Worm (Caenorhabditis elegans) whole organism, L3 larva: ENCODE data around the gene C49F5.5.

Experiments used
- R02D3.7 ChIP-seq: fragments of 150-350 bp; optimal IDR thresholded peaks from 2 replicates; lab custom pipeline; 2014; ENCODE audit warnings: missing biosample characterization, missing genetic modification characterization
- ZK546.5 ChIP-seq: sonication (generic microtip); optimal IDR thresholded peaks from 2 replicates; lab custom pipeline; 2017; ENCODE audit warnings: missing biosample characterization, missing genetic modification characterization
- ama-1 ChIP-seq: fragments of 150-350 bp; optimal IDR thresholded peaks from 2 replicates; lab custom pipeline; 2018
- ceh-16 ChIP-seq: sonication (generic microtip); optimal IDR thresholded peaks from 2 replicates; lab custom pipeline; 2017; ENCODE audit warnings: missing biosample characterization, missing genetic modification characterization
- ceh-28 ChIP-seq: fragments of 150-350 bp; optimal IDR thresholded peaks from 2 replicates; lab custom pipeline; 2014; ENCODE audit warnings: missing biosample characterization, missing genetic modification reagents, missing genetic modification characterization
- ceh-82 ChIP-seq: fragments of 150-350 bp; optimal IDR thresholded peaks from 2 replicates; lab custom pipeline; 2014; ENCODE audit warnings: missing biosample characterization, missing genetic modification characterization
- daf-12 ChIP-seq: fragments of 150-350 bp; optimal IDR thresholded peaks from 2 replicates; lab custom pipeline; 2014; ENCODE audit warnings: missing biosample characterization, missing genetic modification reagents, missing genetic modification characterization
- egl-27 ChIP-seq: sonication (generic microtip); optimal IDR thresholded peaks from 4 replicates; lab custom pipeline; 2017; ENCODE audit warnings: missing biosample characterization, missing genetic modification reagents, missing genetic modification characterization
- elt-3 ChIP-seq, 3 experiments: fragments of 150-350 bp in 1 of 3; sonication (generic microtip) in 2 of 3; optimal IDR thresholded peaks; 2 replicates in 2 of 3; 4 replicates in 1 of 3; lab custom pipeline; 2014 to 2017; ENCODE audit warnings: missing biosample characterization in 3 of 3, missing genetic modification characterization in 3 of 3
- fkh-10 ChIP-seq: sonication (generic microtip); optimal IDR thresholded peaks from 2 replicates; lab custom pipeline; 2017; ENCODE audit warnings: missing biosample characterization, missing genetic modification reagents, missing genetic modification characterization
- fkh-2 ChIP-seq: fragments of 150-350 bp; optimal IDR thresholded peaks from 2 replicates; lab custom pipeline; 2014; ENCODE audit warnings: missing biosample characterization, missing genetic modification reagents, missing genetic modification characterization
- fos-1 ChIP-seq: fragments of 150-350 bp; optimal IDR thresholded peaks from 2 replicates; lab custom pipeline; 2014; ENCODE audit warnings: missing biosample characterization, missing genetic modification characterization
- hmg-11 ChIP-seq: sonication (generic microtip); optimal IDR thresholded peaks from 2 replicates; lab custom pipeline; 2016; ENCODE audit warnings: missing genetic modification characterization, missing compliant biosample characterization
- jun-1 ChIP-seq: fragments of 150-350 bp; optimal IDR thresholded peaks from 2 replicates; lab custom pipeline; 2014; ENCODE audit warnings: missing biosample characterization, missing genetic modification reagents, missing genetic modification characterization
- lin-39 ChIP-seq: fragments of 150-350 bp; optimal IDR thresholded peaks from 2 replicates; lab custom pipeline; 2018; ENCODE audit warnings: missing biosample characterization, missing genetic modification reagents, missing genetic modification characterization
- mdl-1 ChIP-seq: fragments of 150-350 bp; optimal IDR thresholded peaks from 2 replicates; lab custom pipeline; 2014; ENCODE audit warnings: missing biosample characterization, missing genetic modification characterization
- nfya-1 ChIP-seq: sonication (generic microtip); optimal IDR thresholded peaks from 2 replicates; lab custom pipeline; 2017; ENCODE audit warnings: missing genetic modification characterization, mild to moderate bottlenecking, missing compliant biosample characterization, antibody characterized with exemption, moderate library complexity; ENCODE audit not compliant: insufficient read depth
- nhr-11 ChIP-seq: fragments of 150-350 bp; optimal IDR thresholded peaks from 2 replicates; lab custom pipeline; 2014; ENCODE audit warnings: missing biosample characterization, missing genetic modification characterization
- nhr-12 ChIP-seq: fragments of 150-350 bp; optimal IDR thresholded peaks from 2 replicates; lab custom pipeline; 2014; ENCODE audit warnings: missing biosample characterization, missing genetic modification characterization
- nhr-23 ChIP-seq: fragments of 150-350 bp; optimal IDR thresholded peaks from 2 replicates; lab custom pipeline; 2014; ENCODE audit warnings: missing biosample characterization, missing genetic modification reagents, missing genetic modification characterization
- nhr-237 ChIP-seq: fragments of 150-350 bp; optimal IDR thresholded peaks from 2 replicates; lab custom pipeline; 2014; ENCODE audit warnings: missing biosample characterization, missing genetic modification characterization
- nhr-25 ChIP-seq: sonication (generic microtip); optimal IDR thresholded peaks from 2 replicates; lab custom pipeline; 2017; ENCODE audit warnings: missing biosample characterization, missing genetic modification characterization
- nhr-28 ChIP-seq: fragments of 150-350 bp; optimal IDR thresholded peaks from 2 replicates; lab custom pipeline; 2014; ENCODE audit warnings: missing biosample characterization, missing genetic modification characterization
- nhr-67 ChIP-seq: fragments of 150-350 bp; optimal IDR thresholded peaks from 2 replicates; lab custom pipeline; 2014; ENCODE audit warnings: missing biosample characterization, missing genetic modification characterization
- nhr-77 ChIP-seq: fragments of 150-350 bp; optimal IDR thresholded peaks from 2 replicates; lab custom pipeline; 2014; ENCODE audit warnings: missing biosample characterization, missing genetic modification characterization
- pha-4 ChIP-seq: fragments of 150-350 bp; optimal IDR thresholded peaks from 2 replicates; lab custom pipeline; 2014; ENCODE audit warnings: missing biosample characterization, missing genetic modification reagents, missing genetic modification characterization
- sea-2 ChIP-seq: fragments of 150-350 bp; sonication (generic microtip); optimal IDR thresholded peaks from 4 replicates; lab custom pipeline; 2014; ENCODE audit warnings: missing biosample characterization, missing genetic modification reagents, missing genetic modification characterization
- skn-1 ChIP-seq: fragments of 150-350 bp; optimal IDR thresholded peaks from 2 replicates; lab custom pipeline; 2014; ENCODE audit warnings: missing biosample characterization, missing genetic modification characterization
- snpc-4 ChIP-seq: fragments of 150-350 bp; optimal IDR thresholded peaks from 2 replicates; lab custom pipeline; 2014; ENCODE audit warnings: missing biosample characterization, missing genetic modification characterization
- tbx-2 ChIP-seq: sonication (generic microtip); optimal IDR thresholded peaks from 2 replicates; lab custom pipeline; 2016; ENCODE audit warnings: mild to moderate bottlenecking, missing genetic modification characterization, missing compliant biosample characterization
- unc-39 ChIP-seq: sonication (generic microtip); optimal IDR thresholded peaks from 4 replicates; lab custom pipeline; 2017; ENCODE audit warnings: missing biosample characterization, missing genetic modification characterization
- unc-62 ChIP-seq: fragments of 150-350 bp; sonication (generic microtip); optimal IDR thresholded peaks from 4 replicates; lab custom pipeline; 2014; ENCODE audit warnings: missing biosample characterization, missing genetic modification reagents, missing genetic modification characterization
- ztf-11 ChIP-seq: fragments of 150-350 bp; optimal IDR thresholded peaks from 2 replicates; lab custom pipeline; 2014; ENCODE audit warnings: missing biosample characterization, missing genetic modification characterization
- ztf-4 ChIP-seq: fragments of 150-350 bp; optimal IDR thresholded peaks from 2 replicates; lab custom pipeline; 2014; ENCODE audit warnings: missing biosample characterization, missing genetic modification characterization

Gene C49F5.5

ce11 chrX:12022496-12022895, 36.5 kb downstream of the C49F5.5 start:
- TF ChIP-seq ZK546.5 (tag; lab: Kevin White, UChicago): no peak
- no peak for TF ChIP-seq tbx-2 (tag; lab: Kevin White, UChicago)
- TF ChIP-seq nhr-11 (tag; lab: Kevin White, UChicago): no peak
- no peak for TF ChIP-seq ama-1 (lab: Kevin White, UChicago)
- TF ChIP-seq ztf-4 (tag; lab: Kevin White, UChicago): no peak
- no peak for TF ChIP-seq ceh-28 (tag; lab: Kevin White, UChicago)
- TF ChIP-seq unc-39 (tag; lab: Kevin White, UChicago): no peak
- no peak for TF ChIP-seq fos-1 (tag; lab: Kevin White, UChicago)
- TF ChIP-seq mdl-1 (tag; lab: Kevin White, UChicago): no peak
- no peak for TF ChIP-seq R02D3.7 (tag; lab: Kevin White, UChicago)
- no peak for TF ChIP-seq nhr-77 (tag; lab: Kevin White, UChicago)
- no peak for TF ChIP-seq ceh-82
- no peak for TF ChIP-seq nhr-28 (tag; lab: Kevin White, UChicago)
- no peak for TF ChIP-seq nhr-237 (tag; lab: Kevin White, UChicago)
- no peak for TF ChIP-seq fkh-10 (GFP tag; lab: Kevin White, UChicago)
- TF ChIP-seq nhr-12 (tag; lab: Kevin White, UChicago): no peak
- no peak for TF ChIP-seq unc-62
- no peak for TF ChIP-seq fkh-2 (tag; lab: Kevin White, UChicago)

ce11 chrX:12025070-12025789, 39.2 kb downstream of the C49F5.5 start, which contains the start of gene B0198.2:
Gene B0198.2 (plus strand): TSS chrX:12025739.
- TF ChIP-seq snpc-4 (no peak), nhr-25 (tag; lab: Kevin White, UChicago) (no peak), elt-3 (tag; optimal IDR thresholded peaks at IDR 0.05; lab: Kevin White, UChicago) (no peak), ceh-16 (tag; lab: Kevin White, UChicago) (no peak), nhr-28 (tag; lab: Kevin White, UChicago) (no peak), unc-39 (tag; lab: Kevin White, UChicago) (no peak), ama-1 (lab: Kevin White, UChicago) (no peak), lin-39 (no peak), skn-1 (no peak), nfya-1 (no peak), nhr-23 (tag; lab: Kevin White, UChicago) (no peak), nhr-12 (tag; lab: Kevin White, UChicago) (no peak), fos-1 (tag; lab: Kevin White, UChicago) (no peak), jun-1 (no peak), sea-2 (no peak), nhr-67 (no peak)

ce11 chrX:12033937-12034336, 48.0 kb downstream of the C49F5.5 start, which contains the start of gene tsp-20:
Gene tsp-20 (minus strand): TSS chrX:12034037.
- no peak for TF ChIP-seq ztf-11
- TF ChIP-seq unc-39 (tag; lab: Kevin White, UChicago): no peak
- TF ChIP-seq nhr-28 (tag; lab: Kevin White, UChicago): no peak
- TF ChIP-seq nhr-12 (tag; lab: Kevin White, UChicago): no peak
- no peak for TF ChIP-seq mdl-1 (tag; lab: Kevin White, UChicago)
- no peak for TF ChIP-seq ceh-28 (tag; lab: Kevin White, UChicago)
- TF ChIP-seq unc-62: no peak
- no peak for TF ChIP-seq ceh-16 (tag; lab: Kevin White, UChicago)
- no peak for TF ChIP-seq hmg-11 (tag; lab: Kevin White, UChicago)
- TF ChIP-seq elt-3 (tag; optimal IDR thresholded peaks at IDR 0.05; lab: Kevin White, UChicago): no peak

ce11 chrX:12034661-12035060, 48.7 kb downstream of the C49F5.5 start:
- no peak for TF ChIP-seq elt-3 (tag; optimal IDR thresholded peaks at IDR 0.05; lab: Kevin White, UChicago)
- no peak for TF ChIP-seq fkh-2 (tag; lab: Kevin White, UChicago)
- no peak for TF ChIP-seq ZK546.5 (tag; lab: Kevin White, UChicago)
- TF ChIP-seq ceh-82: no peak
- no peak for TF ChIP-seq egl-27 (tag; lab: Kevin White, UChicago)
- no peak for TF ChIP-seq skn-1
- TF ChIP-seq ztf-4 (tag; lab: Kevin White, UChicago): no peak
- no peak for TF ChIP-seq fkh-10 (GFP tag; lab: Kevin White, UChicago)

- TF ChIP-seq daf-12 (tag; lab: Kevin White, UChicago): no peak
- no peak for TF ChIP-seq pha-4
- no peak for TF ChIP-seq ztf-4 (tag; lab: Kevin White, UChicago)
- no peak for TF ChIP-seq ztf-11
Observed at ce11 chrX:12036114-12036513, 50.1 kb downstream of the C49F5.5 start.
